Fruit fly (Drosophila melanogaster) Kc167 (cell line): Measurements from ENCODE around the gene CG14427.

ENCODE experiments used
- Myc ChIP-seq: fragments of >200 bp; optimal IDR thresholded peaks from 2 replicates; lab custom pipeline; 2017; ENCODE audit warnings: missing external identifiers
- Sin3A ChIP-seq: fragments of >200 bp; optimal IDR thresholded peaks from 2 replicates; lab custom pipeline; 2018; ENCODE audit warnings: missing external identifiers

- TF ChIP-seq Sin3A (no peak), Myc (lab: Kevin White, UChicago) (no peak)
These were observed 42.5 kb upstream of the CG14427 start for dm6 chrX:6997653-6998491.
